Fruit fly (Drosophila melanogaster) whole organism, embryonic: ENCODE data around the gene CG3534.

Experiments used
- Adf1 ChIP-seq: fragments of 200-800 bp; sonication (Bioruptor generic); IDR thresholded peaks from 2 replicates; pipeline ENCODE4 v1.3.6; 2022; ENCODE audit warnings: missing biosample characterization, missing genetic modification characterization
- Aef1 ChIP-seq: fragments of 200-800 bp; sonication (Bioruptor generic); IDR thresholded peaks from 3 replicates; pipeline ENCODE4 v1.3.6; 2022; ENCODE audit warnings: missing biosample characterization, missing genetic modification characterization
- Atf-2 ChIP-seq: fragments of 200-800 bp; sonication (Bioruptor generic); optimal IDR thresholded peaks from 2 replicates; lab custom pipeline; 2016; ENCODE audit warnings: missing biosample characterization, missing genetic modification characterization
- Bdp1 ChIP-seq: fragments of 200-800 bp; sonication (Bioruptor generic); optimal IDR thresholded peaks from 3 replicates; lab custom pipeline; 2016; ENCODE audit warnings: missing biosample characterization, missing genetic modification characterization
- CG10959 ChIP-seq: fragments of 200-800 bp; sonication (Bioruptor generic); IDR thresholded peaks from 2 replicates; pipeline ENCODE4 v1.3.6; 2022; ENCODE audit warnings: missing biosample characterization, missing genetic modification characterization
- CG11723 ChIP-seq: fragments of 200-800 bp; sonication (Bioruptor generic); optimal IDR thresholded peaks from 2 replicates; lab custom pipeline; 2017; ENCODE audit warnings: missing biosample characterization, mild to moderate bottlenecking, missing genetic modification characterization
- CG13296 ChIP-seq: fragments of 200-800 bp; sonication (Bioruptor generic); optimal IDR thresholded peaks from 3 replicates; lab custom pipeline; 2018; ENCODE audit warnings: missing biosample characterization, mild to moderate bottlenecking, missing genetic modification characterization
- CG14441 ChIP-seq: fragments of 200-800 bp; sonication (Bioruptor generic); IDR thresholded peaks from 2 replicates; pipeline ENCODE4 v1.3.6; 2022; ENCODE audit warnings: missing biosample characterization, missing genetic modification characterization
- CG15479 ChIP-seq: fragments of 200-800 bp; sonication (Bioruptor generic); optimal IDR thresholded peaks from 3 replicates; lab custom pipeline; 2019; ENCODE audit warnings: missing biosample characterization, mild to moderate bottlenecking, missing genetic modification characterization, moderate library complexity
- CG15514 ChIP-seq: fragments of 200-800 bp; sonication (Bioruptor generic); optimal IDR thresholded peaks from 3 replicates; lab custom pipeline; 2017; ENCODE audit warnings: missing biosample characterization, missing genetic modification characterization, mild to moderate bottlenecking, moderate library complexity, missing genetic modification reagents
- CG1602 ChIP-seq: fragments of 200-800 bp; sonication (Bioruptor generic); optimal IDR thresholded peaks from 3 replicates; lab custom pipeline; 2016; ENCODE audit warnings: missing biosample characterization, missing genetic modification characterization
- CG17359 ChIP-seq: fragments of 200-800 bp; sonication (Bioruptor generic); optimal IDR thresholded peaks from 3 replicates; lab custom pipeline; 2018; ENCODE audit warnings: missing biosample characterization, mild to moderate bottlenecking, missing genetic modification characterization, moderate library complexity
- CG3163 ChIP-seq: fragments of 200-800 bp; sonication (Bioruptor generic); optimal IDR thresholded peaks from 3 replicates; lab custom pipeline; 2016; ENCODE audit warnings: missing biosample characterization, missing genetic modification characterization
- CG33557 ChIP-seq: fragments of 200-800 bp; sonication (Bioruptor generic); optimal IDR thresholded peaks from 2 replicates; lab custom pipeline; 2019; ENCODE audit warnings: missing biosample characterization, mild to moderate bottlenecking, missing genetic modification characterization, moderate library complexity
- CG34422 ChIP-seq: fragments of 200-800 bp; sonication (Bioruptor generic); IDR thresholded peaks from 3 replicates; pipeline ENCODE4 v1.3.6; 2022; ENCODE audit warnings: missing biosample characterization, missing genetic modification characterization
- CG4854 ChIP-seq: fragments of 200-800 bp; sonication (Bioruptor generic); optimal IDR thresholded peaks from 2 replicates; lab custom pipeline; 2016; ENCODE audit warnings: missing biosample characterization, missing genetic modification characterization, inconsistent platforms
- CG7745 ChIP-seq: fragments of 200-800 bp; sonication (Bioruptor generic); optimal IDR thresholded peaks from 2 replicates; lab custom pipeline; 2018; ENCODE audit warnings: missing biosample characterization, mild to moderate bottlenecking, missing genetic modification characterization, moderate library complexity
- CG8478 ChIP-seq: fragments of >200 bp; optimal IDR thresholded peaks from 2 replicates; lab custom pipeline; 2018
- CG9215 ChIP-seq: fragments of 200-800 bp; sonication (Bioruptor generic); IDR thresholded peaks from 2 replicates; pipeline ENCODE4 v1.3.6; 2022; ENCODE audit warnings: missing biosample characterization, missing genetic modification characterization
- CkIIα-i1 ChIP-seq: fragments of 200-800 bp; sonication (Bioruptor generic); IDR thresholded peaks from 2 replicates; pipeline ENCODE4 v1.3.6; 2022; ENCODE audit warnings: missing biosample characterization, missing genetic modification characterization
- D19A ChIP-seq: fragments of 200-800 bp; optimal IDR thresholded peaks from 3 replicates; lab custom pipeline; 2019; ENCODE audit warnings: missing biosample characterization, mild to moderate bottlenecking, missing genetic modification characterization, moderate library complexity
- Dek ChIP-seq: fragments of 200-800 bp; sonication (Bioruptor generic); optimal IDR thresholded peaks from 3 replicates; lab custom pipeline; 2019; ENCODE audit warnings: missing biosample characterization, mild to moderate bottlenecking, missing genetic modification characterization, moderate library complexity
- E2f1 ChIP-seq: fragments of 200-800 bp; sonication (Bioruptor generic); IDR thresholded peaks from 2 replicates; pipeline ENCODE4 v1.3.6; 2022; ENCODE audit warnings: missing biosample characterization, missing genetic modification characterization
- HLH54F ChIP-seq: fragments of 200-800 bp; sonication (Bioruptor generic); optimal IDR thresholded peaks from 3 replicates; lab custom pipeline; 2016; ENCODE audit warnings: missing biosample characterization, missing genetic modification characterization
- HmgZ ChIP-seq: fragments of 200-800 bp; sonication (Bioruptor generic); optimal IDR thresholded peaks from 2 replicates; lab custom pipeline; 2018; ENCODE audit warnings: missing biosample characterization, mild to moderate bottlenecking, missing genetic modification characterization
- Hr3 ChIP-seq: fragments of 200-800 bp; sonication (Bioruptor generic); optimal IDR thresholded peaks from 3 replicates; lab custom pipeline; 2016; ENCODE audit warnings: missing biosample characterization, missing genetic modification characterization
- Hsf ChIP-seq: fragments of 200-800 bp; sonication (Bioruptor generic); optimal IDR thresholded peaks from 3 replicates; lab custom pipeline; 2016; ENCODE audit warnings: missing biosample characterization, missing genetic modification characterization
- Meics ChIP-seq: fragments of 200-800 bp; sonication (Bioruptor generic); optimal IDR thresholded peaks from 2 replicates; lab custom pipeline; 2017; ENCODE audit warnings: missing biosample characterization, mild to moderate bottlenecking, missing genetic modification characterization
- Neu2 ChIP-seq: fragments of 200-800 bp; sonication (Bioruptor generic); optimal IDR thresholded peaks from 3 replicates; lab custom pipeline; 2016; ENCODE audit warnings: missing biosample characterization, missing genetic modification characterization, borderline replicate concordance
- Nf-YA ChIP-seq: fragments of 200-800 bp; sonication (Bioruptor generic); IDR thresholded peaks from 2 replicates; pipeline ENCODE4 v1.3.6; 2022; ENCODE audit warnings: missing biosample characterization, missing genetic modification characterization
- NfI ChIP-seq: fragments of 200-800 bp; sonication (Bioruptor generic); optimal IDR thresholded peaks from 3 replicates; lab custom pipeline; 2018; ENCODE audit warnings: missing biosample characterization, mild to moderate bottlenecking, missing genetic modification characterization, moderate library complexity
- Ptx1 ChIP-seq: fragments of 200-800 bp; sonication (Bioruptor generic); IDR thresholded peaks from 2 replicates; pipeline ENCODE4 v1.3.6; 2022; ENCODE audit warnings: missing biosample characterization, missing genetic modification characterization
- ac ChIP-seq: fragments of 200-800 bp; sonication (Bioruptor generic); optimal IDR thresholded peaks from 3 replicates; lab custom pipeline; 2017; ENCODE audit warnings: missing biosample characterization, mild to moderate bottlenecking, missing genetic modification characterization
- bigmax ChIP-seq: fragments of 200-800 bp; sonication (Bioruptor generic); optimal IDR thresholded peaks from 2 replicates; lab custom pipeline; 2018; ENCODE audit warnings: missing biosample characterization, mild to moderate bottlenecking, missing genetic modification characterization
- da ChIP-seq: fragments of 200-800 bp; sonication (Bioruptor generic); optimal IDR thresholded peaks from 2 replicates; lab custom pipeline; 2016; ENCODE audit warnings: missing biosample characterization, missing genetic modification characterization
- esg ChIP-seq: fragments of 200-800 bp; sonication (Bioruptor generic); conservative IDR thresholded peaks from 2 replicates; pipeline ENCODE4 v1.3.6; 2022; ENCODE audit warnings: missing biosample characterization, missing genetic modification characterization
- gfzf ChIP-seq: fragments of 200-800 bp; sonication (Bioruptor generic); optimal IDR thresholded peaks from 2 replicates; lab custom pipeline; 2016; ENCODE audit warnings: missing biosample characterization, mild to moderate bottlenecking, missing genetic modification characterization, moderate library complexity
- h ChIP-seq: fragments of >200 bp; optimal IDR thresholded peaks from 2 replicates; lab custom pipeline; 2017
- hbn ChIP-seq: fragments of 200-800 bp; sonication (Bioruptor generic); IDR thresholded peaks from 2 replicates; pipeline ENCODE4 v1.3.6; 2022; ENCODE audit warnings: missing biosample characterization, missing genetic modification characterization; ENCODE audit not compliant: partially characterized antibody
- hth ChIP-seq: fragments of >200 bp; optimal IDR thresholded peaks from 2 replicates; lab custom pipeline; 2017; ENCODE audit warnings: inconsistent platforms
- lbe ChIP-seq: fragments of 200-800 bp; sonication (Bioruptor generic); optimal IDR thresholded peaks from 2 replicates; lab custom pipeline; 2016; ENCODE audit warnings: missing biosample characterization, mild to moderate bottlenecking, missing genetic modification characterization
- nom ChIP-seq: fragments of 200-800 bp; sonication (Bioruptor generic); optimal IDR thresholded peaks from 2 replicates; lab custom pipeline; 2017; ENCODE audit warnings: missing biosample characterization, missing genetic modification characterization, mild to moderate bottlenecking, moderate library complexity, missing genetic modification reagents
- onecut ChIP-seq: fragments of 200-800 bp; sonication (Bioruptor generic); IDR thresholded peaks from 2 replicates; pipeline ENCODE4 v1.3.6; 2022; ENCODE audit warnings: missing biosample characterization, missing genetic modification characterization
- pan ChIP-seq, 4 experiments: fragments of >200 bp in 3 of 4; fragments of 200-800 bp in 1 of 4; sonication (Bioruptor generic) in 1 of 4; optimal IDR thresholded peaks in 3 of 4; IDR thresholded peaks in 1 of 4; 2 replicates each; pipeline versions ENCODE4 v1.3.6 to Lab custom; 2017 to 2022; ENCODE audit warnings: missing biosample characterization in 2 of 4, missing genetic modification characterization in 2 of 4, mixed read lengths in 1 of 4
- peb ChIP-seq: fragments of 200-800 bp; sonication (Bioruptor generic); IDR thresholded peaks from 2 replicates; pipeline ENCODE4 v1.3.6; 2022; ENCODE audit warnings: missing biosample characterization, missing genetic modification characterization
- slou ChIP-seq: fragments of 200-800 bp; sonication (Bioruptor generic); optimal IDR thresholded peaks from 3 replicates; lab custom pipeline; 2016; ENCODE audit warnings: missing biosample characterization, missing genetic modification characterization
- sqz ChIP-seq: fragments of 200-800 bp; sonication (Bioruptor generic); optimal IDR thresholded peaks from 3 replicates; lab custom pipeline; 2018; ENCODE audit warnings: missing biosample characterization, mild to moderate bottlenecking, missing genetic modification characterization
- wek ChIP-seq: fragments of 200-800 bp; sonication (Bioruptor generic); optimal IDR thresholded peaks from 3 replicates; lab custom pipeline; 2018; ENCODE audit warnings: missing biosample characterization, mild to moderate bottlenecking, missing genetic modification characterization, moderate library complexity
- zen2 ChIP-seq: fragments of 200-800 bp; sonication (Bioruptor generic); IDR thresholded peaks from 3 replicates; pipeline ENCODE4 v1.3.6; 2022; ENCODE audit warnings: missing biosample characterization, missing genetic modification characterization; ENCODE audit not compliant: partially characterized antibody

CG3534 gene

DNA sequence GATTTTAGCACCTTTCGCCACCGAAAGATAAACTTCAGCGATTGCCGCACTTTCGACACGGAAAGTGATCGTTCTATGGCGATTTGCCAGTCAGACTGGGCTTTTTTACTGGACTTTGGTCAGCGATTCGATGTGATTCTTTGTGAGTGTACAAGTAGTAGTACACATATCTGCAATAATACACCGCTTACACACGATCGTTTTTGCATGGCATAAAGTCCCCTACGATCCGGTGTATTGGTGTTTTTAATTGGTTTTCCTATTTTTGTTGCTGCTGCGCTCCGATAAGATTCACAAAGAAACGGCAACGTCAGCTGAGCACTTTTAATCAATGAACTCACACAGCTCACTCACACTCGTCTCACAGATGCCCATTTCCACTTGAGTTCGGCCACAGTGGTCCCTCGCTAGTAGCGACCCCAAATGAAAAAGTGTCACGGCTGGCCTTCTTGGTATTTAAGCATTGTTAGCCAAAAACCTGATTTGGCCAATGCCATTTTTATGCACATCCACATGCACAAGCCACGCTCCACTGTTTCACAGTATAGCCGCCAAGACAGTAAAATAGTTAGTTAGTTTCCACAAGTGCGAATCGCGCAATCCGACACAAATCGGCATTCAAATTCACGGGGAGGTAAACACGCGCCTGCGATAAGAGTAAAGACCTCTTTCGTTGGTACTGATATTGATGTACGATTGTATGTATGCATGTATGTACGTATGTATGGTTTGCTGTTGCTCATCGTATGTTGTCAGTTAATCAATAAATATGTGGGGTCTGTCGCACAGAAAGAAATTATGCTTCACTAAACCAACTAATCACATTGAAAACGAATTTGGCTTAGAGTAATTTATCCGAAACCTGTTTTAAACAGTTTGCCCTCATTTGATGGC, 9.8 kb upstream of the CG3534 start (continued):
- TF ChIP-seq CG7745 (tag; lab: Kevin White, UChicago) = no peak
- TF ChIP-seq da = peak; percentile 85
- TF ChIP-seq gfzf (GFP tag; lab: Kevin White, UChicago) = peak; percentile 11
- TF ChIP-seq HmgZ (tag; lab: Kevin White, UChicago) = peak; percentile 98
- peak; percentile 92 for TF ChIP-seq NfI (GFP tag; lab: Kevin White, UChicago)
- TF ChIP-seq CG4854 = peak; percentile 88
- TF ChIP-seq hth (lab: Kevin White, UChicago) = no peak
- peak; percentile 98 for TF ChIP-seq CG14441
- peak; percentile 87 for TF ChIP-seq Hr3
- peak; percentile 60 for TF ChIP-seq D19A
- TF ChIP-seq h (lab: Kevin White, UChicago) = no peak
- TF ChIP-seq onecut (GFP tag; lab: Robert Waterston, UW) = peak; percentile 76
- TF ChIP-seq CG1602 (GFP tag; lab: Kevin White, UChicago) = peak; percentile 83
- peak; percentile 43 for TF ChIP-seq sqz (GFP tag; lab: Kevin White, UChicago)
- TF ChIP-seq nom (GFP tag; lab: Kevin White, UChicago) = peak; percentile 72
- peak; percentile 97 for TF ChIP-seq Aef1 (GFP tag; lab: Robert Waterston, UW)
- peak; percentile 97 for TF ChIP-seq CG34422 (GFP tag; lab: Robert Waterston, UW)
- peak; percentile 91 for TF ChIP-seq Hsf (GFP tag; lab: Kevin White, UChicago)
- TF ChIP-seq esg (GFP tag; lab: Robert Waterston, UW) = peak; percentile 97
- TF ChIP-seq Dek (tag; lab: Kevin White, UChicago) = peak; percentile 94
- peak; percentile 83 for TF ChIP-seq CG17359 (tag; lab: Kevin White, UChicago)
- TF ChIP-seq Ptx1 = peak; percentile 94
- peak; percentile 97 for TF ChIP-seq HLH54F (GFP tag; lab: Kevin White, UChicago)
- TF ChIP-seq CG9215 (GFP tag; lab: Robert Waterston, UW) = peak; percentile 96
- peak; percentile 10 for TF ChIP-seq ac (GFP tag; lab: Kevin White, UChicago)
- TF ChIP-seq slou (GFP tag; lab: Kevin White, UChicago) = peak; percentile 51
- peak; percentile 84 for TF ChIP-seq peb (GFP tag; lab: Robert Waterston, UW)
- peak; percentile 94 for TF ChIP-seq E2f1
- TF ChIP-seq CG3163 = peak; percentile 82
- TF ChIP-seq Meics (GFP tag; lab: Kevin White, UChicago) = peak; percentile 95
- TF ChIP-seq CG11723 = peak; percentile 91
- peak; percentile 48 for TF ChIP-seq Neu2 (GFP tag; lab: Kevin White, UChicago)
- no peak for TF ChIP-seq pan (optimal IDR thresholded peaks at IDR 0.05; lab: Kevin White, UChicago)
- TF ChIP-seq pan (GFP tag; optimal IDR thresholded peaks at IDR 0.05 in 1 of 2, IDR thresholded peaks at IDR 0.05 in 1 of 2) = peak in 1 of 2 experiments; percentile 96
- peak; percentile 84 for TF ChIP-seq Bdp1 (GFP tag; lab: Kevin White, UChicago)
- peak; percentile 87 for TF ChIP-seq CkIIα-i1 (GFP tag; lab: Robert Waterston, UW)
- no peak for TF ChIP-seq hbn
- peak; percentile 90 for TF ChIP-seq Atf-2 (GFP tag; lab: Kevin White, UChicago)
- peak; percentile 33 for TF ChIP-seq CG33557 (GFP tag; lab: Kevin White, UChicago)
- TF ChIP-seq Nf-YA (GFP tag; lab: Robert Waterston, UW) = peak; percentile 85
- no peak for TF ChIP-seq zen2 (GFP tag; lab: Robert Waterston, UW)
- peak; percentile 78 for TF ChIP-seq CG15479 (GFP tag; lab: Kevin White, UChicago)
- TF ChIP-seq CG8478 (lab: Kevin White, UChicago) = no peak
- peak; percentile 46 for TF ChIP-seq bigmax (GFP tag; lab: Kevin White, UChicago)
- peak; percentile 76 for TF ChIP-seq lbe (GFP tag; lab: Kevin White, UChicago)
- TF ChIP-seq wek (GFP tag; lab: Kevin White, UChicago) = peak; percentile 78
- TF ChIP-seq CG13296 (GFP tag; lab: Kevin White, UChicago) = peak; percentile 95
- TF ChIP-seq Adf1 (GFP tag; lab: Robert Waterston, UW) = peak; percentile 90
- TF ChIP-seq CG10959 = peak; percentile 80
- TF ChIP-seq CG15514 (GFP tag; lab: Kevin White, UChicago) = peak; percentile 92
